Fruit fly (Drosophila melanogaster): Measurements from ENCODE around the gene AMPdeam.

- no peak for TF ChIP-seq Sin3A (optimal IDR thresholded peaks at IDR 0.05)
- no peak for TF ChIP-seq Myc (optimal IDR thresholded peaks at IDR 0.05)
- no peak for TF ChIP-seq ttk (optimal IDR thresholded peaks at IDR 0.05)
- TF ChIP-seq psq (optimal IDR thresholded peaks at IDR 0.05), result no peak
These were observed 48.9 kb upstream of the AMPdeam start for dm6 chrX:13894518-13894917.
